Worm (Caenorhabditis elegans) whole organism, young adult: Measurements from ENCODE around the gene clc-4.

ENCODE experiments used
- B0261.1 ChIP-seq: sonication (generic microtip); optimal IDR thresholded peaks from 2 replicates; lab custom pipeline; 2016; ENCODE audit warnings: mild to moderate bottlenecking, missing genetic modification characterization, moderate library complexity, missing compliant biosample characterization
- F49E8.2 ChIP-seq: sonication (generic microtip); optimal IDR thresholded peaks from 3 replicates; lab custom pipeline; 2017; ENCODE audit warnings: missing genetic modification characterization, mild to moderate bottlenecking, missing compliant biosample characterization, antibody characterized with exemption, moderate library complexity; ENCODE audit not compliant: insufficient read depth
- F52B5.7 ChIP-seq: sonication (generic microtip); optimal IDR thresholded peaks from 2 replicates; lab custom pipeline; 2016; ENCODE audit warnings: mild to moderate bottlenecking, missing genetic modification characterization, missing compliant biosample characterization
- F55B11.4 ChIP-seq: sonication (generic microtip); optimal IDR thresholded peaks from 2 replicates; lab custom pipeline; 2016; ENCODE audit warnings: missing compliant biosample characterization, missing genetic modification characterization, borderline replicate concordance; ENCODE audit not compliant: insufficient read depth
- F57A8.1 ChIP-seq: fragments of 200-800 bp; sonication (Bioruptor generic); optimal IDR thresholded peaks from 2 replicates; lab custom pipeline; 2018; ENCODE audit warnings: mild to moderate bottlenecking, missing genetic modification characterization, moderate library complexity, missing compliant biosample characterization
- F57C9.4 ChIP-seq: sonication (generic microtip); optimal IDR thresholded peaks from 2 replicates; lab custom pipeline; 2017; ENCODE audit warnings: mild to moderate bottlenecking, missing genetic modification characterization, missing compliant biosample characterization
- T07F8.4 ChIP-seq: sonication (generic microtip); optimal IDR thresholded peaks from 2 replicates; lab custom pipeline; 2016; ENCODE audit warnings: mild to moderate bottlenecking, missing genetic modification characterization, moderate library complexity, missing compliant biosample characterization
- T26A5.8 ChIP-seq: sonication (generic microtip); optimal IDR thresholded peaks from 2 replicates; lab custom pipeline; 2016; ENCODE audit warnings: missing genetic modification characterization, missing compliant biosample characterization
- ZK185.1 ChIP-seq: sonication (generic microtip); optimal IDR thresholded peaks from 2 replicates; lab custom pipeline; 2016; ENCODE audit warnings: mild to moderate bottlenecking, missing genetic modification characterization, missing compliant biosample characterization; ENCODE audit not compliant: poor library complexity, severe bottlenecking
- akir-1 ChIP-seq: fragments of 200-800 bp; sonication (Bioruptor generic); optimal IDR thresholded peaks from 2 replicates; lab custom pipeline; 2018; ENCODE audit warnings: mild to moderate bottlenecking, missing genetic modification characterization, moderate library complexity, missing compliant biosample characterization
- attf-6 ChIP-seq: fragments of 200-800 bp; sonication (Bioruptor generic); IDR thresholded peaks from 2 replicates; pipeline ENCODE4 v1.3.6; 2022; ENCODE audit warnings: missing genetic modification reagents, missing genetic modification characterization, missing compliant biosample characterization
- bed-1 ChIP-seq: fragments of 200-800 bp; sonication (Bioruptor generic); IDR thresholded peaks from 2 replicates; pipeline ENCODE4 v1.3.6; 2022; ENCODE audit warnings: missing genetic modification reagents, missing genetic modification characterization, missing compliant biosample characterization
- cebp-2 ChIP-seq: fragments of 200-800 bp; sonication (Bioruptor generic); IDR thresholded peaks from 2 replicates; pipeline ENCODE4 v1.3.6; 2022; ENCODE audit warnings: missing genetic modification characterization, missing compliant biosample characterization
- ceh-100 ChIP-seq: fragments of 200-800 bp; sonication (Bioruptor generic); IDR thresholded peaks from 2 replicates; pipeline ENCODE4 v1.3.6; 2022; ENCODE audit warnings: missing genetic modification reagents, missing genetic modification characterization, missing compliant biosample characterization
- chd-7 ChIP-seq: sonication (generic microtip); optimal IDR thresholded peaks from 2 replicates; lab custom pipeline; 2016; ENCODE audit warnings: mild to moderate bottlenecking, missing genetic modification characterization, moderate library complexity, missing compliant biosample characterization
- die-1 ChIP-seq: sonication (generic microtip); optimal IDR thresholded peaks from 2 replicates; lab custom pipeline; 2016; ENCODE audit warnings: missing genotype, mild to moderate bottlenecking, missing genetic modification characterization, missing compliant biosample characterization
- dox-1 ChIP-seq: fragments of 200-800 bp; sonication (Bioruptor generic); IDR thresholded peaks from 2 replicates; pipeline ENCODE4 v1.3.6; 2022; ENCODE audit warnings: missing genetic modification reagents, missing genetic modification characterization, missing compliant biosample characterization
- dpff-1 ChIP-seq: sonication (generic microtip); optimal IDR thresholded peaks from 2 replicates; lab custom pipeline; 2017; ENCODE audit warnings: mild to moderate bottlenecking, missing genetic modification characterization, missing compliant biosample characterization
- dpl-1 ChIP-seq: fragments of 150-350 bp; optimal IDR thresholded peaks from 2 replicates; lab custom pipeline; 2014; ENCODE audit warnings: missing biosample characterization, missing genetic modification reagents, missing genetic modification characterization
- efl-1 ChIP-seq: fragments of 150-350 bp; optimal IDR thresholded peaks from 2 replicates; lab custom pipeline; 2014; ENCODE audit warnings: missing biosample characterization, missing genetic modification reagents, missing genetic modification characterization
- egl-18 ChIP-seq: fragments of 200-800 bp; sonication (Bioruptor generic); IDR thresholded peaks from 2 replicates; pipeline ENCODE4 v1.3.6; 2022; ENCODE audit warnings: missing genetic modification reagents, missing genetic modification characterization, missing compliant biosample characterization
- egl-44 ChIP-seq: fragments of 200-800 bp; sonication (Bioruptor generic); IDR thresholded peaks from 2 replicates; pipeline ENCODE4 v1.3.6; 2022; ENCODE audit warnings: missing genetic modification reagents, missing genetic modification characterization, missing compliant biosample characterization
- ekl-4 ChIP-seq: fragments of 200-800 bp; sonication (Bioruptor generic); IDR thresholded peaks from 2 replicates; pipeline ENCODE4 v1.3.6; 2022; ENCODE audit warnings: missing genetic modification reagents, missing genetic modification characterization, missing compliant biosample characterization
- ets-4 ChIP-seq: fragments of 200-800 bp; sonication (Bioruptor generic); optimal IDR thresholded peaks from 2 replicates; lab custom pipeline; 2018; ENCODE audit warnings: mild to moderate bottlenecking, missing genetic modification characterization, missing compliant biosample characterization
- hlh-12 ChIP-seq: sonication (generic microtip); optimal IDR thresholded peaks from 2 replicates; lab custom pipeline; 2016; ENCODE audit warnings: missing genetic modification characterization, missing compliant biosample characterization
- hlh-26 ChIP-seq: fragments of 200-800 bp; sonication (Bioruptor generic); conservative IDR thresholded peaks from 2 replicates; pipeline ENCODE4 v1.3.6; 2022; ENCODE audit warnings: missing genetic modification reagents, missing genetic modification characterization, missing compliant biosample characterization
- hmg-20 ChIP-seq: fragments of 200-800 bp; sonication (Bioruptor generic); IDR thresholded peaks from 2 replicates; pipeline ENCODE4 v1.3.6; 2022; ENCODE audit warnings: missing genetic modification reagents, missing genetic modification characterization, missing compliant biosample characterization
- lag-1 ChIP-seq: fragments of 200-800 bp; sonication (Bioruptor generic); IDR thresholded peaks from 2 replicates; pipeline ENCODE4 v1.3.6; 2022; ENCODE audit warnings: missing genetic modification reagents, missing genetic modification characterization, missing compliant biosample characterization
- let-607 ChIP-seq, 2 experiments: fragments of 200-800 bp in 1 of 2; sonication (Bioruptor generic) in 1 of 2; sonication (generic microtip) in 1 of 2; optimal IDR thresholded peaks; 2 replicates each; lab custom pipeline; 2016 to 2018; ENCODE audit warnings: mild to moderate bottlenecking in 2 of 2, missing compliant biosample characterization in 2 of 2, missing genetic modification characterization in 2 of 2, moderate library complexity in 2 of 2, missing genotype in 1 of 2
- lin-35 ChIP-seq, 3 experiments: fragments of 150-350 bp in 2 of 3; sonication (generic microtip) in 1 of 3; optimal IDR thresholded peaks; 2 replicates each; lab custom pipeline; 2014 to 2018; ENCODE audit warnings: missing biosample characterization in 3 of 3, missing genetic modification characterization in 3 of 3, missing genetic modification reagents in 3 of 3
- lsl-1 ChIP-seq: fragments of 200-800 bp; sonication (Bioruptor generic); optimal IDR thresholded peaks from 2 replicates; lab custom pipeline; 2018; ENCODE audit warnings: mild to moderate bottlenecking, missing genetic modification characterization, moderate library complexity, missing compliant biosample characterization
- madf-6 ChIP-seq: fragments of 200-800 bp; sonication (Bioruptor generic); IDR thresholded peaks from 2 replicates; pipeline ENCODE4 v1.3.6; 2022; ENCODE audit warnings: missing genetic modification reagents, missing genetic modification characterization, missing compliant biosample characterization
- madf-8 ChIP-seq: fragments of 200-800 bp; sonication (Bioruptor generic); conservative IDR thresholded peaks from 2 replicates; pipeline ENCODE4 v1.3.6; 2022; ENCODE audit warnings: missing genetic modification reagents, missing genetic modification characterization, missing compliant biosample characterization
- nfya-2 ChIP-seq: fragments of 200-800 bp; sonication (Bioruptor generic); IDR thresholded peaks from 2 replicates; pipeline ENCODE4 v1.3.6; 2022; ENCODE audit warnings: missing genetic modification reagents, missing genetic modification characterization, missing compliant biosample characterization
- nhr-179 ChIP-seq: sonication (generic microtip); optimal IDR thresholded peaks from 2 replicates; lab custom pipeline; 2016; ENCODE audit warnings: mild to moderate bottlenecking, missing genetic modification characterization, missing compliant biosample characterization
- nhr-90 ChIP-seq: sonication (generic microtip); optimal IDR thresholded peaks from 2 replicates; lab custom pipeline; 2016; ENCODE audit warnings: missing genotype, mild to moderate bottlenecking, missing genetic modification characterization, missing compliant biosample characterization
- rpc-1 ChIP-seq, 2 experiments: fragments of 150-350 bp in 1 of 2; sonication (generic microtip) in 1 of 2; optimal IDR thresholded peaks; 2 replicates each; lab custom pipeline; 2014 to 2018; ENCODE audit warnings: missing biosample characterization in 1 of 2, missing genetic modification characterization in 1 of 2, missing genetic modification reagents in 1 of 2, missing genotype in 1 of 2
- sdz-38 ChIP-seq: sonication (generic microtip); optimal IDR thresholded peaks from 2 replicates; lab custom pipeline; 2016; ENCODE audit warnings: missing genotype, missing genetic modification characterization, missing compliant biosample characterization
- sea-2 ChIP-seq: fragments of 200-800 bp; sonication (Bioruptor generic); IDR thresholded peaks from 2 replicates; pipeline ENCODE4 v1.3.6; 2022; ENCODE audit warnings: missing genetic modification characterization, missing compliant biosample characterization
- sptf-2 ChIP-seq: fragments of 200-800 bp; sonication (Bioruptor generic); optimal IDR thresholded peaks from 2 replicates; lab custom pipeline; 2018; ENCODE audit warnings: mild to moderate bottlenecking, missing genetic modification characterization, missing compliant biosample characterization
- tbp1 ChIP-seq: fragments of 200-800 bp; sonication (Bioruptor generic); optimal IDR thresholded peaks from 2 replicates; lab custom pipeline; 2018; ENCODE audit warnings: mild to moderate bottlenecking, missing genetic modification characterization, missing compliant biosample characterization
- tbx-9 ChIP-seq: sonication (generic microtip); optimal IDR thresholded peaks from 2 replicates; lab custom pipeline; 2016; ENCODE audit warnings: borderline replicate concordance, missing genetic modification characterization, inconsistent platforms, missing compliant biosample characterization
- unc-130 ChIP-seq: sonication (generic microtip); optimal IDR thresholded peaks from 2 replicates; lab custom pipeline; 2016; ENCODE audit warnings: missing genetic modification reagents, missing genetic modification characterization, missing compliant biosample characterization
- unc-62 ChIP-seq: fragments of 150-350 bp; optimal IDR thresholded peaks from 2 replicates; lab custom pipeline; 2014; ENCODE audit warnings: missing biosample characterization, missing genetic modification reagents, missing genetic modification characterization
- ztf-25 ChIP-seq: fragments of 200-800 bp; sonication (Bioruptor generic); IDR thresholded peaks from 2 replicates; pipeline ENCODE4 v1.3.6; 2022; ENCODE audit warnings: missing genetic modification reagents, missing genetic modification characterization, missing compliant biosample characterization

clc-4 gene

DNA sequence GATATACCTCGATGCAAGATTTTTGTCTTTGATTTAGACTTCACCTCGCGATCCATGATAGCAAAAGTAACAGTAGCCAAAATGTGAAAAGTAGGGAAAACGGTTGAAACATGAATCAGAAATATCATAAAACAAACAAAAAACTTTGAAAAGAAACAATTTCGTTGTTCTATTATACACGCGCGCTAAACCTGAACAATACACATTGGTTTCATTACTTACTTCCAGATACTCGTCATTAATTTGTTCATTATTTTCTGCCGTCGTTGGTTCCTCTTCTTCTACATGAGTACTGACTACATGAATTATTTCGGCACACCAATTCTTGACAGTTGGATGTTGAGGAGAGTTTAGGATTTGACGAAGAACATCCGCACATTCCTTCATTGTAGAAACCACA lies 36.8 kb upstream of the clc-4 start, which contains the start of gene F31B12.3:
TSS of gene F31B12.3 (minus strand) at position 101 of the 400 bp plus-strand sequence.
- TF ChIP-seq sea-2 (GFP tag; lab: Robert Waterston, UW) (no peak), efl-1 (no peak), cebp-2 (no peak), sptf-2 (GFP tag; lab: Kevin White, UChicago) (no peak), nhr-90 (tag; lab: Kevin White, UChicago) (no peak), lag-1 (GFP tag; lab: Robert Waterston, UW) (no peak), tbx-9 (tag; lab: Kevin White, UChicago) (no peak), egl-18 (GFP tag; lab: Robert Waterston, UW) (no peak), unc-62 (no peak), hlh-26 (GFP tag; lab: Robert Waterston, UW) (no peak), dox-1 (GFP tag; lab: Robert Waterston, UW) (no peak), ceh-100 (no peak), F49E8.2 (no peak), hmg-20 (GFP tag; lab: Robert Waterston, UW) (no peak), akir-1 (GFP tag; lab: Kevin White, UChicago) (no peak), T07F8.4 (tag; lab: Kevin White, UChicago) (no peak), lsl-1 (GFP tag; lab: Kevin White, UChicago) (no peak), B0261.1 (tag; lab: Kevin White, UChicago) (no peak), sdz-38 (tag; lab: Kevin White, UChicago) (no peak), ZK185.1 (no peak)

DNA sequence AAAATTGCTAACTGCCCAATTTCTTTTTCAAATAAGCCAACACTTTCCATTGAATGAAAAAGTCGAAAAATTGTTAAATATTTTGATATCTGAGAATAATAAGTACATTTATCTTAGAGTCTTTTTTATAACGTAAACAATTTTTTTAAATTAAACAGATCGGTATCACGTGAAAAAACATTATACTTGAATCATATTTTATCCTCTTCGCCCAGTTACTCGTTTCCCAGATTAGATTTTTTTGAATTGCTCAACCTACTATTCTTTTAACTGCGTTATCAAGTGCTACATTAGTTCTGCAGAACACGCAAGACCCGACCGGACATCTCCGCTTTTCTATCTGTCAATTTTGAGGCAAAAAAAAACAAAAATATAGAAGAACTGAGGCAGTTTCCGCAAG lies 20.7 kb upstream of the clc-4 start, which contains the start of gene F31B12.4:
TSS of gene F31B12.4 (plus strand) at position 301 of the 400 bp plus-strand sequence.
- TF ChIP-seq ets-4 (GFP tag; lab: Kevin White, UChicago): no peak
- no peak for TF ChIP-seq T07F8.4 (tag; lab: Kevin White, UChicago)
- TF ChIP-seq unc-130 (GFP tag; lab: Kevin White, UChicago): no peak
- TF ChIP-seq tbp1: no peak
- no peak for TF ChIP-seq let-607 (tag; optimal IDR thresholded peaks at IDR 0.05; lab: Kevin White, UChicago)
- TF ChIP-seq F55B11.4 (tag; lab: Kevin White, UChicago): no peak
- no peak for TF ChIP-seq T26A5.8 (tag; lab: Kevin White, UChicago)
- TF ChIP-seq chd-7: no peak
- no peak for TF ChIP-seq sea-2 (GFP tag; lab: Robert Waterston, UW)

DNA sequence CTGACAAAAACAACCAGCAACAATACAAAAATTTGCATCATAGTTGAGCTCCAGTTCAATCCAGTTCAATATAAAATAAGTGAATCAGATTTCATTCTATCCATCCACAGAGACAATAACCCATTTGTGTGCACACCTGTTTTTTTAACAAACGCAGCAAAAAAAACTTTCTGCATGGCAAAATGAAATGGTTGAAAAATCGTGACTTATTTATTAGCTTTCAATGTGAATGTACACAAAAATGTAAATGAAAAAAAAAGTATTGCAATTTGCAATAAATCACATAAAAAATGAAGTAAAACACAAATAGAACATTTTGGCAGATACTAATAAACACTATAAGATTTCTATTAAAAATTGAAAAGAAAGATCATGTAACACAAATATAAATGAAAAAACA lies 10.9 kb upstream of the clc-4 start, which contains the start of gene T05A10.6:
TSS of gene T05A10.6 (minus strand) at position 101 of the 400 bp plus-strand sequence.
- no peak for TF ChIP-seq die-1 (tag; lab: Kevin White, UChicago)
- no peak for TF ChIP-seq madf-8 (GFP tag; lab: Robert Waterston, UW)
- no peak for TF ChIP-seq attf-6 (GFP tag; lab: Robert Waterston, UW)
- no peak for TF ChIP-seq dpff-1 (tag; lab: Kevin White, UChicago)
- TF ChIP-seq F52B5.7 (tag; lab: Kevin White, UChicago): no peak
- TF ChIP-seq madf-6 (GFP tag; lab: Robert Waterston, UW): no peak
- TF ChIP-seq bed-1 (GFP tag; lab: Robert Waterston, UW): no peak

DNA sequence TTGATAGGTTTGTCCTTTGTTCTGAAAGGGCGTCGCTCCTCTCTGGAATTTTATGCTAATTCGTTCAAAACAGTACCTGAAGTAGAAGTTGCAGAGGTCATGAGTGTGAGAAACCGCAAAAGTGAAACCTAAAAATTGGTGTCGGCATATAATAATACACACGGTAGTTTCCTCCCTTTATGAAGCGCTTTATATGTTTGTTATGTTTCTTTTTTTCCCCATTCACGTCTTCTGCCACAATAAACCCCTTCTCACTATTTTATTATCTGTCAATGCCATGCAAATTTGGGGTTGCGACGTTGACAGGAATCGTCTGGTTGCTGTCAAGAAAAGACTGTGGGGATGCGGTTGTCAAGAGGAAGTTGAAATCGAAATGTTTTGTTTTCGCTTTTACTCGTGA lies 8.7 kb upstream of the clc-4 start, which contains the start of gene vap-2:
TSS of gene vap-2 (minus strand) at position 101 of the 400 bp plus-strand sequence.
- TF ChIP-seq ekl-4 (no peak), dpl-1 (no peak), nfya-2 (no peak), nhr-179 (tag; lab: Kevin White, UChicago) (no peak), ztf-25 (no peak), egl-44 (GFP tag; lab: Robert Waterston, UW) (no peak), attf-6 (GFP tag; lab: Robert Waterston, UW) (no peak), chd-7 (no peak), lin-35 (GFP tag; optimal IDR thresholded peaks at IDR 0.05; lab: Kevin White, UChicago) (no peak), F57A8.1 (GFP tag; lab: Kevin White, UChicago) (no peak), hmg-20 (GFP tag; lab: Robert Waterston, UW) (no peak), hlh-12 (tag; lab: Kevin White, UChicago) (no peak), rpc-1 (optimal IDR thresholded peaks at IDR 0.05; lab: Kevin White, UChicago) (no peak), rpc-1 (tag; optimal IDR thresholded peaks at IDR 0.05; lab: Kevin White, UChicago) (no peak), ets-4 (GFP tag; lab: Kevin White, UChicago) (no peak), F57C9.4 (tag; lab: Kevin White, UChicago) (no peak)
